Worm (Caenorhabditis elegans): ENCODE results near the gene smf-1.

DNA sequence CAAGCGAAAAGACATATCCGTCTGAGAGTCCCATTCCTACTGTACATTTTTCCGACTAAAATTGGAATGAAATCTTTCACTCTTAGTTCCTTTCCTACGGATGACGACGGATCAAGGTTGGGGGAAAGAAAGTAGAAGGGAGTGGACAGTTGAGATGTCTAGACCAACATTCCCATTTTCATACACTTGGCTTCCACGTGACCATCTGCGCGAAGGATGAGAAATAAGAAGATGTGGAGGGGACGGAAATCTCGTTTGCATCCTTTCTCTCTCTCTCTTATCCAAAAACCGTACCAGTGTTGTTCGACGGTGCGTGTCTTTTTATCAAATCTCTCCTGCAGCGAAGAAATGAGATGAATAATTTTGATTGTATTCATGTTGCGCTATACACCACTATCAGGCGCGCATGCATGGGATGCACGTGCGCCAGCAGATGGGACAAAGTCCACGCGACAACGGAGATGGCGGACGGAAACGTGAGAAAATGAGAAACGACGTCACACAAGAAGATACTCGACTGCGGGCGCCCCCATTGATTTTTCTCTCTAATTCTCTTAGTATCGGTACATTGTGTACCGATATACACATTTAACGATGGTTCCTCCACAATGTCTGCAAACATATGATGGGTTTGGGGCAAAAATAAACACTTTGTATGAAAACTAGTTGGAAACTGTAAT lies 14.6 kb upstream of the smf-1 start:
- TF ChIP-seq ztf-11 (tag; optimal IDR thresholded peaks at IDR 0.05) (no peak), pha-4 (tag; optimal IDR thresholded peaks at IDR 0.05) (peak; percentile 60), elt-1 (tag; optimal IDR thresholded peaks at IDR 0.05; ENCODE audit: borderline replicate concordance, insufficient read depth) (peak; percentile 88), unc-62 (GFP tag; optimal IDR thresholded peaks at IDR 0.05) (peak; percentile 69), lin-32 (GFP tag; optimal IDR thresholded peaks at IDR 0.05) (no peak), lin-13 (tag; optimal IDR thresholded peaks at IDR 0.05) (peak; percentile 14), sptf-1 (tag; optimal IDR thresholded peaks at IDR 0.05) (no peak), mep-1 (tag; optimal IDR thresholded peaks at IDR 0.05) (peak; percentile 35)

Measured in whole organism, mixed stage, embryonic.